Fruit fly (Drosophila melanogaster) whole organism, embryonic: Measurements from ENCODE around the gene CG8563.

ENCODE experiments used
- Ada2b ChIP-seq: fragments of 200-800 bp; sonication (Bioruptor generic); IDR thresholded peaks from 2 replicates; pipeline ENCODE4 v1.3.6; 2022; ENCODE audit warnings: missing biosample characterization, missing genetic modification characterization
- B-H1 ChIP-seq: fragments of 200-800 bp; sonication (Bioruptor generic); IDR thresholded peaks from 3 replicates; pipeline ENCODE4 v1.3.6; 2022; ENCODE audit warnings: missing biosample characterization, missing genetic modification characterization
- CG10147 ChIP-seq: fragments of 200-800 bp; sonication (Bioruptor generic); optimal IDR thresholded peaks from 2 replicates; lab custom pipeline; 2019; ENCODE audit warnings: missing biosample characterization, mild to moderate bottlenecking, missing genetic modification characterization, moderate library complexity
- CG10267 ChIP-seq: fragments of 200-800 bp; sonication (Bioruptor generic); optimal IDR thresholded peaks from 2 replicates; lab custom pipeline; 2018; ENCODE audit warnings: missing biosample characterization, mild to moderate bottlenecking, missing genetic modification characterization, moderate library complexity
- CG10979 ChIP-seq: fragments of 200-800 bp; sonication (Bioruptor generic); optimal IDR thresholded peaks from 2 replicates; lab custom pipeline; 2018; ENCODE audit warnings: missing biosample characterization, mild to moderate bottlenecking, missing genetic modification characterization, moderate library complexity
- CG12155 ChIP-seq: fragments of 200-800 bp; sonication (Bioruptor generic); optimal IDR thresholded peaks from 3 replicates; lab custom pipeline; 2016; ENCODE audit warnings: missing biosample characterization, missing genetic modification characterization
- CG12219 ChIP-seq: fragments of 200-800 bp; sonication (Bioruptor generic); optimal IDR thresholded peaks from 3 replicates; lab custom pipeline; 2018; ENCODE audit warnings: missing biosample characterization, mild to moderate bottlenecking, missing genetic modification characterization
- CG12769 ChIP-seq: fragments of 200-800 bp; sonication (Bioruptor generic); optimal IDR thresholded peaks from 2 replicates; lab custom pipeline; 2019; ENCODE audit warnings: missing biosample characterization, mild to moderate bottlenecking, missing genetic modification characterization, moderate library complexity
- CG13894 ChIP-seq: fragments of 200-800 bp; sonication (Bioruptor generic); optimal IDR thresholded peaks from 3 replicates; lab custom pipeline; 2018; ENCODE audit warnings: missing biosample characterization, mild to moderate bottlenecking, missing genetic modification characterization, moderate library complexity
- CG15479 ChIP-seq: fragments of 200-800 bp; sonication (Bioruptor generic); optimal IDR thresholded peaks from 3 replicates; lab custom pipeline; 2019; ENCODE audit warnings: missing biosample characterization, mild to moderate bottlenecking, missing genetic modification characterization, moderate library complexity
- CG16815 ChIP-seq: fragments of 200-800 bp; sonication (Bioruptor generic); optimal IDR thresholded peaks from 3 replicates; lab custom pipeline; 2017; ENCODE audit warnings: missing biosample characterization, mild to moderate bottlenecking, missing genetic modification characterization
- CG16863 ChIP-seq: fragments of 200-800 bp; sonication (Bioruptor generic); optimal IDR thresholded peaks from 3 replicates; lab custom pipeline; 2016; ENCODE audit warnings: missing biosample characterization, missing genetic modification characterization
- CG1832 ChIP-seq: fragments of 200-800 bp; sonication (Bioruptor generic); optimal IDR thresholded peaks from 2 replicates; lab custom pipeline; 2017; ENCODE audit warnings: missing biosample characterization, mild to moderate bottlenecking, missing genetic modification characterization, inconsistent platforms
- CG2120 ChIP-seq: fragments of 200-800 bp; sonication (Bioruptor generic); optimal IDR thresholded peaks from 3 replicates; lab custom pipeline; 2016; ENCODE audit warnings: missing biosample characterization, missing genetic modification characterization
- CG2129 ChIP-seq: fragments of 200-800 bp; sonication (Bioruptor generic); IDR thresholded peaks from 2 replicates; pipeline ENCODE4 v1.3.6; 2022; ENCODE audit warnings: missing biosample characterization, missing genetic modification characterization; ENCODE audit not compliant: partially characterized antibody
- CG2199 ChIP-seq: fragments of 200-800 bp; sonication (Bioruptor generic); IDR thresholded peaks from 3 replicates; pipeline ENCODE4 v1.3.6; 2022; ENCODE audit warnings: missing biosample characterization, missing genetic modification characterization
- CG33213 ChIP-seq: fragments of 200-800 bp; sonication (Bioruptor generic); optimal IDR thresholded peaks from 3 replicates; lab custom pipeline; 2016; ENCODE audit warnings: missing biosample characterization, missing genetic modification characterization
- CG42726 ChIP-seq: fragments of 200-800 bp; sonication (Bioruptor generic); IDR thresholded peaks from 2 replicates; pipeline ENCODE4 v1.3.6; 2022; ENCODE audit warnings: missing biosample characterization, missing genetic modification characterization; ENCODE audit not compliant: partially characterized antibody
- CG6854 ChIP-seq: fragments of 200-800 bp; sonication (Bioruptor generic); optimal IDR thresholded peaks from 3 replicates; lab custom pipeline; 2017; ENCODE audit warnings: missing biosample characterization, mild to moderate bottlenecking, missing genetic modification characterization
- CG8290 ChIP-seq, 3 experiments: fragments of 200-800 bp; sonication (Bioruptor generic); optimal IDR thresholded peaks; 2 replicates each; lab custom pipeline; 2016 to 2019; ENCODE audit warnings: missing biosample characterization in 3 of 3, missing genetic modification characterization in 3 of 3, mild to moderate bottlenecking in 2 of 3, moderate library complexity in 1 of 3
- Chrac-16 ChIP-seq: fragments of 200-800 bp; sonication (Bioruptor generic); optimal IDR thresholded peaks from 3 replicates; lab custom pipeline; 2016; ENCODE audit warnings: missing biosample characterization, missing genetic modification characterization
- Dp ChIP-seq: fragments of 200-800 bp; sonication (Bioruptor generic); optimal IDR thresholded peaks from 2 replicates; lab custom pipeline; 2018; ENCODE audit warnings: missing biosample characterization, mild to moderate bottlenecking, missing genetic modification characterization, moderate library complexity
- Dref ChIP-seq: fragments of 200-800 bp; sonication (Bioruptor generic); IDR thresholded peaks from 2 replicates; pipeline ENCODE4 v1.3.6; 2022; ENCODE audit warnings: missing biosample characterization, missing genetic modification characterization
- Ets65A ChIP-seq: fragments of 200-800 bp; sonication (Bioruptor generic); peaks from one replicate; lab custom pipeline; 2016; ENCODE audit warnings: missing biosample characterization, missing genetic modification characterization
- Med ChIP-seq: fragments of 200-800 bp; sonication (Bioruptor generic); peaks from one replicate; lab custom pipeline; 2016; ENCODE audit warnings: missing biosample characterization, missing genetic modification characterization, mild to moderate bottlenecking, inconsistent platforms, moderate library complexity
- NC2β ChIP-seq: fragments of 200-800 bp; sonication (Bioruptor generic); optimal IDR thresholded peaks from 2 replicates; lab custom pipeline; 2016; ENCODE audit warnings: missing biosample characterization, missing genetic modification characterization
- Ptx1 ChIP-seq: fragments of 200-800 bp; sonication (Bioruptor generic); IDR thresholded peaks from 2 replicates; pipeline ENCODE4 v1.3.6; 2022; ENCODE audit warnings: missing biosample characterization, missing genetic modification characterization
- Six4 ChIP-seq: fragments of 200-800 bp; sonication (Bioruptor generic); optimal IDR thresholded peaks from 2 replicates; lab custom pipeline; 2016; ENCODE audit warnings: missing biosample characterization, missing genetic modification characterization
- Sox100B ChIP-seq: fragments of 200-800 bp; sonication (Bioruptor generic); optimal IDR thresholded peaks from 3 replicates; lab custom pipeline; 2018; ENCODE audit warnings: missing biosample characterization, mild to moderate bottlenecking, missing genetic modification characterization
- Trl ChIP-seq, 3 experiments: fragments of >200 bp in 2 of 3; fragments of 200-800 bp in 1 of 3; sonication (Bioruptor generic) in 1 of 3; optimal IDR thresholded peaks; 2 replicates in 1 of 3; 3 replicates in 2 of 3; lab custom pipeline; 2016 to 2017; ENCODE audit warnings: missing biosample characterization in 1 of 3, missing genetic modification characterization in 1 of 3
- bab2 ChIP-seq: fragments of 200-800 bp; sonication (Bioruptor generic); optimal IDR thresholded peaks from 2 replicates; lab custom pipeline; 2016; ENCODE audit warnings: missing biosample characterization, missing genetic modification characterization
- chm ChIP-seq: fragments of 200-800 bp; sonication (Bioruptor generic); IDR thresholded peaks from 2 replicates; pipeline ENCODE4 v1.3.6; 2022; ENCODE audit warnings: missing biosample characterization, missing genetic modification characterization
- crc ChIP-seq: fragments of 200-800 bp; sonication (Bioruptor generic); optimal IDR thresholded peaks from 2 replicates; lab custom pipeline; 2016; ENCODE audit warnings: missing biosample characterization, missing genetic modification characterization
- danr ChIP-seq: fragments of 200-800 bp; sonication (Bioruptor generic); IDR thresholded peaks from 2 replicates; pipeline ENCODE4 v1.3.6; 2022; ENCODE audit warnings: missing biosample characterization, missing genetic modification characterization
- grn ChIP-seq: fragments of 200-800 bp; sonication (Bioruptor generic); optimal IDR thresholded peaks from 3 replicates; lab custom pipeline; 2017; ENCODE audit warnings: missing biosample characterization, missing genetic modification characterization
- h ChIP-seq: fragments of >200 bp; optimal IDR thresholded peaks from 2 replicates; lab custom pipeline; 2017
- jumu ChIP-seq: fragments of 200-800 bp; sonication (Bioruptor generic); optimal IDR thresholded peaks from 3 replicates; lab custom pipeline; 2016; ENCODE audit warnings: missing biosample characterization, missing genetic modification characterization
- lov ChIP-seq, 2 experiments: fragments of 200-800 bp in 1 of 2; fragments of >200 bp in 1 of 2; sonication (Bioruptor generic) in 1 of 2; IDR thresholded peaks in 1 of 2; optimal IDR thresholded peaks in 1 of 2; 2 replicates in 1 of 2; 3 replicates in 1 of 2; pipeline versions ENCODE4 v1.3.6 to Lab custom; 2017 to 2022; ENCODE audit warnings: missing biosample characterization in 1 of 2, missing genetic modification characterization in 1 of 2
- nerfin-2 ChIP-seq: fragments of 200-800 bp; sonication (Bioruptor generic); IDR thresholded peaks from 2 replicates; pipeline ENCODE4 v1.3.6; 2022; ENCODE audit warnings: missing biosample characterization, missing genetic modification characterization; ENCODE audit not compliant: partially characterized antibody
- pan ChIP-seq, 4 experiments: fragments of >200 bp in 3 of 4; fragments of 200-800 bp in 1 of 4; sonication (Bioruptor generic) in 1 of 4; optimal IDR thresholded peaks in 3 of 4; IDR thresholded peaks in 1 of 4; 2 replicates each; pipeline versions ENCODE4 v1.3.6 to Lab custom; 2017 to 2022; ENCODE audit warnings: missing biosample characterization in 2 of 4, missing genetic modification characterization in 2 of 4, mixed read lengths in 1 of 4
- sens ChIP-seq: fragments of 200-800 bp; sonication (Bioruptor generic); peaks from one replicate; lab custom pipeline; 2016; ENCODE audit warnings: missing biosample characterization, missing genetic modification characterization
- slp2 ChIP-seq: fragments of 200-800 bp; sonication (Bioruptor generic); optimal IDR thresholded peaks from 2 replicates; lab custom pipeline; 2016; ENCODE audit warnings: missing biosample characterization, missing genetic modification characterization
- twi ChIP-seq: fragments of 200-800 bp; optimal IDR thresholded peaks from 2 replicates; lab custom pipeline; 2019; ENCODE audit warnings: missing biosample characterization, mild to moderate bottlenecking, missing genetic modification characterization, moderate library complexity

Gene CG8563

dm6 chr3L:7432265-7432664 is 41.7 kb downstream of the CG8563 start (continued):
- peak; percentile 47 for TF ChIP-seq grn (GFP tag; lab: Kevin White, UChicago)
- no peak for TF ChIP-seq danr
- TF ChIP-seq lov (optimal IDR thresholded peaks at IDR 0.05; lab: Kevin White, UChicago) = no peak
- TF ChIP-seq lov (GFP tag; IDR thresholded peaks at IDR 0.05; lab: Robert Waterston, UW) = no peak
- TF ChIP-seq CG6854 = no peak
- no peak for TF ChIP-seq CG1832
- TF ChIP-seq CG12155 (GFP tag; lab: Kevin White, UChicago) = no peak
- no peak for TF ChIP-seq Dp
- no peak for TF ChIP-seq CG12219 (GFP tag; lab: Kevin White, UChicago)
- no peak for TF ChIP-seq Six4 (GFP tag; lab: Kevin White, UChicago)
- no peak for TF ChIP-seq CG2129 (GFP tag; lab: Robert Waterston, UW)
- no peak for TF ChIP-seq slp2
- TF ChIP-seq CG2120 (GFP tag; lab: Kevin White, UChicago) = no peak
- TF ChIP-seq CG8290 (GFP tag; optimal IDR thresholded peaks at IDR 0.05; lab: Kevin White, UChicago) = no peak
- peak in 1 of 2 experiments; percentile 30 for TF ChIP-seq CG8290 (tag; optimal IDR thresholded peaks at IDR 0.05; lab: Kevin White, UChicago)
- TF ChIP-seq CG15479 (GFP tag; lab: Kevin White, UChicago) = no peak
- TF ChIP-seq CG33213 (GFP tag; lab: Kevin White, UChicago) = no peak
- TF ChIP-seq Trl (optimal IDR thresholded peaks at IDR 0.05; lab: Kevin White, UChicago) = no peak
- no peak for TF ChIP-seq Trl (GFP tag; optimal IDR thresholded peaks at IDR 0.05; lab: Kevin White, UChicago)
- no peak for TF ChIP-seq sens (GFP tag; lab: Kevin White, UChicago)
- no peak for TF ChIP-seq B-H1 (GFP tag; lab: Robert Waterston, UW)
- TF ChIP-seq Ptx1 = no peak
- no peak for TF ChIP-seq NC2β (GFP tag; lab: Kevin White, UChicago)
- TF ChIP-seq bab2 = no peak
- TF ChIP-seq Dref (GFP tag; lab: Robert Waterston, UW) = no peak
- no peak for TF ChIP-seq CG12769 (tag; lab: Kevin White, UChicago)
- TF ChIP-seq Chrac-16 (GFP tag; lab: Kevin White, UChicago) = no peak
- TF ChIP-seq h (lab: Kevin White, UChicago) = no peak
- no peak for TF ChIP-seq CG10147 (GFP tag; lab: Kevin White, UChicago)
- TF ChIP-seq CG42726 (GFP tag; lab: Robert Waterston, UW) = no peak
- no peak for TF ChIP-seq crc (GFP tag; lab: Kevin White, UChicago)
- no peak for TF ChIP-seq nerfin-2 (GFP tag; lab: Robert Waterston, UW)
- no peak for TF ChIP-seq CG10267
- TF ChIP-seq chm (GFP tag; lab: Robert Waterston, UW) = no peak
- no peak for TF ChIP-seq twi (tag; lab: Kevin White, UChicago)
- no peak for TF ChIP-seq jumu (GFP tag; lab: Kevin White, UChicago)

DNA sequence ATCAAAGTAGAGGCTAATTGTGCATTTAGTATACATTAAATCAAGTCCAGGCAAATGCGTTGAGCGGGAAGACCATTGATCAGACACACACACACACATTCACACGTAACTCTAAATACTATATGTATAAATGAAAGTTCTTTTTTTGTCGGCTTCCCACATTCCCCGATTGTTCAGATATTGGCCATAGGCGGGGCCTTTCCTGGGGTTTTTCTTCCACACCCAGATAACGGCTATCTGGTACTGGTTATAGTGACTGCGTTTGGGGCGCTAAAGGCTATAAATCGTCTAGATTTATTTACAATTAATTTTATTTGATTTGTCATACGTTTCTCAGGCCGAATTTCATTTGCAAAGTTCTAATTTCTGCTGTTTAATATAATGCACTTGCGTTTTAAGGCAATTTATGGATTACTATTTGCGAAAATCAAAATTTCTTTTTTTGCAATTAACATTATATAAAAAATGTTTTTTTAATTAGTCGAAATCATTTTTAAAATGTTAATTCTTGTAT is 42.3 kb downstream of the CG8563 start:
- TF ChIP-seq Ets65A (GFP tag; lab: Kevin White, UChicago) (peak; percentile 53), CG13894 (tag; lab: Kevin White, UChicago) (no peak), Med (GFP tag; lab: Kevin White, UChicago) (peak; percentile 30), Sox100B (GFP tag; lab: Kevin White, UChicago) (peak; percentile 13), CG2199 (peak; percentile 62; the same call in 2 of the 3 replicates), CG16863 (GFP tag; lab: Kevin White, UChicago) (no peak), CG10979 (no peak), CG16815 (GFP tag; lab: Kevin White, UChicago) (no peak), pan (optimal IDR thresholded peaks at IDR 0.05; lab: Kevin White, UChicago) (no peak), pan (GFP tag; optimal IDR thresholded peaks at IDR 0.05 in 1 of 2, IDR thresholded peaks at IDR 0.05 in 1 of 2) (no peak), sens (GFP tag; lab: Kevin White, UChicago) (peak; percentile 56), Ada2b (GFP tag; lab: Robert Waterston, UW) (no peak)
